Fruit fly (Drosophila melanogaster) whole organism, embryonic: Measurements from ENCODE around the gene psh.
A peak's percentile ranks its signal among the peaks of the same experiment; 100 is the strongest.

Experiments
- Asciz ChIP-seq: fragments of 200-800 bp; sonication (Bioruptor generic); optimal IDR thresholded peaks from 2 replicates; lab custom pipeline; 2017; ENCODE audit warnings: missing biosample characterization, mild to moderate bottlenecking, missing genetic modification characterization, missing genetic modification reagents
- Bteb2 ChIP-seq: fragments of 200-800 bp; sonication (Bioruptor generic); optimal IDR thresholded peaks from 2 replicates; lab custom pipeline; 2016; ENCODE audit warnings: missing biosample characterization, missing genetic modification characterization
- CG1024 ChIP-seq: fragments of 200-800 bp; sonication (Bioruptor generic); IDR thresholded peaks from 2 replicates; pipeline ENCODE4 v1.3.6; 2022; ENCODE audit warnings: missing biosample characterization, missing genetic modification characterization
- CG10267 ChIP-seq: fragments of 200-800 bp; sonication (Bioruptor generic); optimal IDR thresholded peaks from 2 replicates; lab custom pipeline; 2018; ENCODE audit warnings: missing biosample characterization, mild to moderate bottlenecking, missing genetic modification characterization, moderate library complexity
- CG10431 ChIP-seq: fragments of 200-800 bp; sonication (Bioruptor generic); optimal IDR thresholded peaks from 3 replicates; lab custom pipeline; 2018; ENCODE audit warnings: missing biosample characterization, mild to moderate bottlenecking, missing genetic modification characterization
- CG11504 ChIP-seq: fragments of 200-800 bp; sonication (Bioruptor generic); optimal IDR thresholded peaks from 3 replicates; lab custom pipeline; 2019; ENCODE audit warnings: missing biosample characterization, mild to moderate bottlenecking, missing genetic modification characterization, moderate library complexity
- CG12391 ChIP-seq: fragments of 200-800 bp; sonication (Bioruptor generic); optimal IDR thresholded peaks from 3 replicates; lab custom pipeline; 2018; ENCODE audit warnings: missing biosample characterization, mild to moderate bottlenecking, missing genetic modification characterization, moderate library complexity
- CG17612 ChIP-seq: fragments of 200-800 bp; sonication (Bioruptor generic); IDR thresholded peaks from 2 replicates; pipeline ENCODE4 v1.3.6; 2022; ENCODE audit warnings: missing biosample characterization, missing genetic modification characterization
- CG31441 ChIP-seq: fragments of 200-800 bp; sonication (Bioruptor generic); IDR thresholded peaks from 2 replicates; pipeline ENCODE4 v1.3.6; 2022; ENCODE audit warnings: missing biosample characterization, missing genetic modification characterization
- CG43689 ChIP-seq: fragments of 200-800 bp; sonication (Bioruptor generic); IDR thresholded peaks from 2 replicates; pipeline ENCODE4 v1.3.6; 2022; ENCODE audit warnings: missing biosample characterization, missing genetic modification characterization
- CG4730 ChIP-seq: fragments of 200-800 bp; sonication (Bioruptor generic); IDR thresholded peaks from 2 replicates; pipeline ENCODE4 v1.3.6; 2022; ENCODE audit warnings: missing biosample characterization, missing genetic modification characterization
- CG5953 ChIP-seq: fragments of 200-800 bp; sonication (Bioruptor generic); IDR thresholded peaks from 2 replicates; pipeline ENCODE4 v1.3.6; 2022; ENCODE audit warnings: missing biosample characterization, missing genetic modification characterization
- CG6654 ChIP-seq: fragments of 200-800 bp; sonication (Bioruptor generic); optimal IDR thresholded peaks from 2 replicates; lab custom pipeline; 2017; ENCODE audit warnings: missing biosample characterization, mild to moderate bottlenecking, missing genetic modification characterization
- CG6689 ChIP-seq: fragments of 200-800 bp; sonication (Bioruptor generic); IDR thresholded peaks from 2 replicates; pipeline ENCODE4 v1.3.6; 2022; ENCODE audit warnings: missing biosample characterization, missing genetic modification characterization
- CG8388 ChIP-seq: fragments of 200-800 bp; sonication (Bioruptor generic); optimal IDR thresholded peaks from 2 replicates; lab custom pipeline; 2019; ENCODE audit warnings: missing biosample characterization, mild to moderate bottlenecking, missing genetic modification characterization, moderate library complexity
- CG8765 ChIP-seq: fragments of 200-800 bp; sonication (Bioruptor generic); IDR thresholded peaks from 2 replicates; pipeline ENCODE4 v1.3.6; 2022; ENCODE audit warnings: missing biosample characterization, missing genetic modification characterization
- Camta ChIP-seq: fragments of 200-800 bp; sonication (Bioruptor generic); optimal IDR thresholded peaks from 2 replicates; lab custom pipeline; 2016; ENCODE audit warnings: missing biosample characterization, missing genetic modification characterization
- CoRest ChIP-seq: fragments of 200-800 bp; sonication (Bioruptor generic); optimal IDR thresholded peaks from 3 replicates; lab custom pipeline; 2018; ENCODE audit warnings: missing biosample characterization, mild to moderate bottlenecking, missing genetic modification characterization, moderate library complexity
- Deaf1 ChIP-seq: fragments of 200-800 bp; optimal IDR thresholded peaks from 3 replicates; lab custom pipeline; 2019; ENCODE audit warnings: missing biosample characterization, mild to moderate bottlenecking, missing genetic modification characterization, moderate library complexity
- Dll ChIP-seq: fragments of 200-800 bp; sonication (Bioruptor generic); IDR thresholded peaks from 4 replicates; pipeline ENCODE4 v1.3.6; 2022; ENCODE audit warnings: missing biosample characterization, missing genetic modification characterization; ENCODE audit not compliant: partially characterized antibody
- ERR ChIP-seq: fragments of 200-800 bp; sonication (Bioruptor generic); optimal IDR thresholded peaks from 2 replicates; lab custom pipeline; 2016; ENCODE audit warnings: missing biosample characterization, missing genetic modification characterization
- Elba2 ChIP-seq: fragments of 200-800 bp; sonication (Bioruptor generic); optimal IDR thresholded peaks from 3 replicates; lab custom pipeline; 2016; ENCODE audit warnings: missing biosample characterization, missing genetic modification characterization
- Ets65A ChIP-seq: fragments of 200-800 bp; sonication (Bioruptor generic); peaks from one replicate; lab custom pipeline; 2016; ENCODE audit warnings: missing biosample characterization, missing genetic modification characterization
- Fer1 ChIP-seq: fragments of 200-800 bp; sonication (Bioruptor generic); optimal IDR thresholded peaks from 2 replicates; lab custom pipeline; 2017; ENCODE audit warnings: missing biosample characterization, mild to moderate bottlenecking, missing genetic modification characterization
- Gug ChIP-seq: fragments of 200-800 bp; sonication (Bioruptor generic); IDR thresholded peaks from 4 replicates; pipeline ENCODE4 v1.3.6; 2022; ENCODE audit warnings: missing biosample characterization, missing genetic modification characterization
- HmgD ChIP-seq: fragments of 200-800 bp; sonication (Bioruptor generic); optimal IDR thresholded peaks from 3 replicates; lab custom pipeline; 2016; ENCODE audit warnings: missing biosample characterization, missing genetic modification characterization
- HmgZ ChIP-seq: fragments of 200-800 bp; sonication (Bioruptor generic); optimal IDR thresholded peaks from 2 replicates; lab custom pipeline; 2018; ENCODE audit warnings: missing biosample characterization, mild to moderate bottlenecking, missing genetic modification characterization
- Hr39 ChIP-seq: fragments of >200 bp; optimal IDR thresholded peaks from 2 replicates; lab custom pipeline; 2017
- Lim3 ChIP-seq: fragments of 200-800 bp; sonication (Bioruptor generic); IDR thresholded peaks from 2 replicates; pipeline ENCODE4 v1.3.6; 2022; ENCODE audit warnings: missing biosample characterization, missing genetic modification characterization
- Lpt ChIP-seq: fragments of >200 bp; optimal IDR thresholded peaks from 2 replicates; lab custom pipeline; 2018; ENCODE audit warnings: missing biosample characterization, missing genetic modification characterization
- Med ChIP-seq: fragments of 200-800 bp; sonication (Bioruptor generic); peaks from one replicate; lab custom pipeline; 2016; ENCODE audit warnings: missing biosample characterization, missing genetic modification characterization, mild to moderate bottlenecking, inconsistent platforms, moderate library complexity
- Opbp ChIP-seq: fragments of 200-800 bp; sonication (Bioruptor generic); IDR thresholded peaks from 3 replicates; pipeline ENCODE4 v1.3.6; 2022; ENCODE audit warnings: missing biosample characterization, missing genetic modification characterization; ENCODE audit not compliant: partially characterized antibody
- Pdp1 ChIP-seq, 2 experiments: fragments of 200-800 bp; sonication (Bioruptor generic); optimal IDR thresholded peaks; 3 replicates each; lab custom pipeline; 2016; ENCODE audit warnings: missing biosample characterization in 2 of 2, missing genetic modification characterization in 2 of 2, mild to moderate bottlenecking in 1 of 2, moderate library complexity in 1 of 2
- Tbp ChIP-seq: fragments of >200 bp; optimal IDR thresholded peaks from 2 replicates; lab custom pipeline; 2018; ENCODE audit warnings: missing biosample characterization, missing genetic modification characterization
- abd-A ChIP-seq: fragments of 200-800 bp; sonication (Bioruptor generic); optimal IDR thresholded peaks from 3 replicates; lab custom pipeline; 2019; ENCODE audit warnings: missing biosample characterization, mild to moderate bottlenecking, missing genetic modification characterization, moderate library complexity
- chif ChIP-seq, 2 experiments: fragments of 200-800 bp; sonication (Bioruptor generic); optimal IDR thresholded peaks; 3 replicates each; lab custom pipeline; 2016; ENCODE audit warnings: missing biosample characterization in 2 of 2, missing genetic modification characterization in 2 of 2
- corto ChIP-seq: fragments of 200-800 bp; sonication (Bioruptor generic); optimal IDR thresholded peaks from 2 replicates; lab custom pipeline; 2016; ENCODE audit warnings: missing biosample characterization, mild to moderate bottlenecking, missing genetic modification characterization, moderate library complexity
- disco-r ChIP-seq: fragments of 200-800 bp; sonication (Bioruptor generic); optimal IDR thresholded peaks from 2 replicates; lab custom pipeline; 2016; ENCODE audit warnings: missing biosample characterization, missing genetic modification characterization
- fd64A ChIP-seq: fragments of 200-800 bp; sonication (Bioruptor generic); optimal IDR thresholded peaks from 3 replicates; lab custom pipeline; 2018; ENCODE audit warnings: missing biosample characterization, mild to moderate bottlenecking, missing genetic modification characterization
- ftz-f1 ChIP-seq: fragments of 200-800 bp; sonication (Bioruptor generic); optimal IDR thresholded peaks from 2 replicates; lab custom pipeline; 2016; ENCODE audit warnings: missing biosample characterization, missing genetic modification characterization
- inv ChIP-seq: fragments of 200-800 bp; sonication (Bioruptor generic); IDR thresholded peaks from 2 replicates; pipeline ENCODE4 v1.3.6; 2022; ENCODE audit warnings: missing biosample characterization, missing genetic modification characterization; ENCODE audit not compliant: partially characterized antibody
- kay ChIP-seq: fragments of 200-800 bp; sonication (Bioruptor generic); optimal IDR thresholded peaks from 2 replicates; lab custom pipeline; 2016; ENCODE audit warnings: missing biosample characterization, missing genetic modification characterization
- nmo ChIP-seq: fragments of 200-800 bp; sonication (Bioruptor generic); optimal IDR thresholded peaks from 2 replicates; lab custom pipeline; 2018; ENCODE audit warnings: missing biosample characterization, mild to moderate bottlenecking, missing genetic modification characterization, moderate library complexity
- pzg ChIP-seq: fragments of 200-800 bp; sonication (Bioruptor generic); optimal IDR thresholded peaks from 3 replicates; lab custom pipeline; 2018; ENCODE audit warnings: missing biosample characterization, mild to moderate bottlenecking, missing genetic modification characterization, moderate library complexity
- run ChIP-seq: fragments of 200-800 bp; sonication (Bioruptor generic); optimal IDR thresholded peaks from 3 replicates; lab custom pipeline; 2018; ENCODE audit warnings: missing biosample characterization, mild to moderate bottlenecking, missing genetic modification characterization
- sd ChIP-seq: fragments of 200-800 bp; sonication (Bioruptor generic); optimal IDR thresholded peaks from 3 replicates; lab custom pipeline; 2018; ENCODE audit warnings: missing biosample characterization, mild to moderate bottlenecking, missing genetic modification characterization, moderate library complexity
- seq ChIP-seq: fragments of 200-800 bp; sonication (Bioruptor generic); IDR thresholded peaks from 2 replicates; pipeline ENCODE4 v1.3.6; 2022; ENCODE audit warnings: missing biosample characterization, missing genetic modification characterization
- stc ChIP-seq: fragments of 200-800 bp; sonication (Bioruptor generic); IDR thresholded peaks from 2 replicates; pipeline ENCODE4 v1.3.6; 2022; ENCODE audit warnings: missing biosample characterization, missing genetic modification characterization
- sug ChIP-seq: fragments of 200-800 bp; optimal IDR thresholded peaks from 2 replicates; lab custom pipeline; 2019; ENCODE audit warnings: missing biosample characterization, mild to moderate bottlenecking, missing genetic modification characterization, moderate library complexity
- tna ChIP-seq: fragments of 200-800 bp; sonication (Bioruptor generic); IDR thresholded peaks from 2 replicates; pipeline ENCODE4 v1.3.6; 2022; ENCODE audit warnings: missing biosample characterization, missing genetic modification characterization; ENCODE audit not compliant: partially characterized antibody
- toy ChIP-seq: fragments of 200-800 bp; sonication (Bioruptor generic); IDR thresholded peaks from 2 replicates; pipeline ENCODE4 v1.3.6; 2022; ENCODE audit warnings: missing biosample characterization, missing genetic modification characterization

psh gene

DNA sequence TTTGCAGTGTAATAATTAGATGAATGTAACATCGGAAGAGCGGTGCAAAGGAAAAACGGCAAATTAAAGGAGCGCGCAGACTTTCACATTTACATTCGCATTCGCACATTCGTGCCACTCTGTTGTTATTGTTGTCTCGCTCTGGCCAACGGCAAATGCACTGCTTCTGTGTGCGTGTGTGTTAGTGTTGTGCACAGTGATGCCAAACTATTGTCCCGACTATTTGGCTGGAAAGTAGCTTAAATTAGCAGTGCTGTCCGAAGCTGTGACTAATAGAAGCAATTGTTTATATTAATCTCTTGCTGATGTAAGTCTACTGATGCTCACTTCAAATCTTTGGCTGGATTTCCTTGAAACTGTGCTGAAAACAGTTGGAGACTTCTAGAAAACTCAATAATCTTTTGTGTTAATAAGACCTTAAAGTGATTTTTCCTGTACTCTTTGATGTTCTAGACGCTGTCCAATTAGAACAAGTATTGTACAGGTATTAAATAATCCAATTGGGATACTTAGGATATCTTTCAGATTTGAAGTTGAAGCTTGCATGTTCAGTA is 29.3 kb upstream of the psh start (continued):
- TF ChIP-seq run (tag; lab: Kevin White, UChicago) (no peak), sd (tag; lab: Kevin White, UChicago) (peak; percentile 28), CG6654 (GFP tag; lab: Kevin White, UChicago) (no peak), Hr39 (lab: Kevin White, UChicago) (no peak), CG1024 (GFP tag; lab: Robert Waterston, UW) (0 out of 2 replicates have a peak, but pooled peaks have one; percentile 12), stc (GFP tag; lab: Robert Waterston, UW) (no peak), CG43689 (GFP tag; lab: Robert Waterston, UW) (no peak), Ets65A (GFP tag; lab: Kevin White, UChicago) (peak; percentile 58), Asciz (no peak), disco-r (GFP tag; lab: Kevin White, UChicago) (no peak), Lim3 (GFP tag; lab: Robert Waterston, UW) (no peak), CG4730 (no peak), sug (peak; percentile 46), CG10431 (GFP tag; lab: Kevin White, UChicago) (no peak), CG8765 (GFP tag; lab: Robert Waterston, UW) (no peak), Elba2 (GFP tag; lab: Kevin White, UChicago) (peak; percentile 19), Pdp1 (GFP tag; optimal IDR thresholded peaks at IDR 0.05; lab: Kevin White, UChicago) (peak; percentile 7 to 34), Opbp (GFP tag; lab: Robert Waterston, UW) (no peak), CoRest (tag; lab: Kevin White, UChicago) (peak; percentile 43), ERR (GFP tag; lab: Kevin White, UChicago) (no peak), CG8388 (GFP tag; lab: Kevin White, UChicago) (no peak), Deaf1 (peak; percentile 22), chif (GFP tag; optimal IDR thresholded peaks at IDR 0.05; lab: Kevin White, UChicago) (peak in 1 of 2 experiments; percentile 13), Dll (GFP tag; lab: Robert Waterston, UW) (no peak), toy (GFP tag; lab: Robert Waterston, UW) (no peak), inv (no peak), Med (GFP tag; lab: Kevin White, UChicago) (peak; percentile 66), abd-A (tag; lab: Kevin White, UChicago) (peak; percentile 44), Camta (GFP tag; lab: Kevin White, UChicago) (no peak), HmgZ (tag; lab: Kevin White, UChicago) (no peak), fd64A (GFP tag; lab: Kevin White, UChicago) (no peak), pzg (GFP tag; lab: Kevin White, UChicago) (peak; percentile 5), HmgD (GFP tag; lab: Kevin White, UChicago) (no peak), kay (GFP tag; lab: Kevin White, UChicago) (peak; percentile 24), CG17612 (GFP tag; lab: Robert Waterston, UW) (no peak), Gug (GFP tag; lab: Robert Waterston, UW) (no peak), CG11504 (tag; lab: Kevin White, UChicago) (peak; percentile 32), Tbp (GFP tag; lab: Kevin White, UChicago) (no peak), tna (GFP tag; lab: Robert Waterston, UW) (no peak), ftz-f1 (GFP tag; lab: Kevin White, UChicago) (no peak), CG10267 (tag; lab: Kevin White, UChicago) (peak; percentile 27), seq (GFP tag; lab: Robert Waterston, UW) (no peak), nmo (GFP tag; lab: Kevin White, UChicago) (peak; percentile 6), Bteb2 (GFP tag; lab: Kevin White, UChicago) (no peak), Fer1 (no peak), CG6689 (no peak), CG31441 (GFP tag; lab: Robert Waterston, UW) (no peak; the same call in 1 of the 2 replicates), CG5953 (GFP tag; lab: Robert Waterston, UW) (no peak), Lpt (GFP tag; lab: Kevin White, UChicago) (no peak), CG12391 (tag; lab: Kevin White, UChicago) (peak; percentile 32), corto (GFP tag; lab: Kevin White, UChicago) (no peak)
